Worm (Caenorhabditis elegans) whole organism, L4 larva: ENCODE results near the gene rike-1.
A peak's percentile ranks its signal among the peaks of the same experiment; 100 is the strongest.

Source experiments
- F10B5.3 ChIP-seq: sonication (generic microtip); optimal IDR thresholded peaks from 2 replicates; lab custom pipeline; 2016; ENCODE audit warnings: mild to moderate bottlenecking, missing genetic modification characterization, missing compliant biosample characterization
- F44E2.7 ChIP-seq: fragments of 200-800 bp; sonication (Bioruptor generic); IDR thresholded peaks from 2 replicates; pipeline ENCODE4 v2.1.2; 2022; ENCODE audit warnings: missing genetic modification characterization, missing compliant biosample characterization
- F49E8.2 ChIP-seq: sonication (generic microtip); optimal IDR thresholded peaks from 2 replicates; lab custom pipeline; 2016; ENCODE audit warnings: missing compliant biosample characterization, mild to moderate bottlenecking, missing genetic modification characterization, borderline replicate concordance
- R02D3.7 ChIP-seq: fragments of 150-350 bp; sonication (generic microtip); optimal IDR thresholded peaks from 3 replicates; lab custom pipeline; 2014; ENCODE audit warnings: missing biosample characterization, missing genetic modification characterization
- T20F7.1 ChIP-seq: fragments of 200-800 bp; sonication (Bioruptor generic); optimal IDR thresholded peaks from 2 replicates; lab custom pipeline; 2018; ENCODE audit warnings: mild to moderate bottlenecking, missing genetic modification characterization, missing compliant biosample characterization
- arid-1 ChIP-seq: fragments of 200-800 bp; sonication (Bioruptor generic); conservative IDR thresholded peaks from 2 replicates; pipeline ENCODE4 v1.3.6; 2022; ENCODE audit warnings: missing genetic modification reagents, missing genetic modification characterization, missing compliant biosample characterization
- ceh-28 ChIP-seq: fragments of 150-350 bp; optimal IDR thresholded peaks from 2 replicates; lab custom pipeline; 2014; ENCODE audit warnings: missing biosample characterization, missing genetic modification reagents, missing genetic modification characterization
- ceh-62 ChIP-seq: sonication (generic microtip); optimal IDR thresholded peaks from 2 replicates; lab custom pipeline; 2017; ENCODE audit warnings: missing biosample characterization, missing genetic modification characterization
- daf-16 ChIP-seq, 3 experiments: sonication (generic microtip); optimal IDR thresholded peaks; 2 replicates each; lab custom pipeline; 2016 to 2017; ENCODE audit warnings: missing genetic modification characterization in 3 of 3, missing genetic modification reagents in 3 of 3, mild to moderate bottlenecking in 2 of 3, missing compliant biosample characterization in 2 of 3, missing biosample characterization in 1 of 3, moderate library complexity in 1 of 3
- daf-8 ChIP-seq: fragments of 200-800 bp; sonication (Bioruptor generic); IDR thresholded peaks from 2 replicates; pipeline ENCODE4 v1.3.6; 2022; ENCODE audit warnings: missing genetic modification characterization, missing compliant biosample characterization
- dmd-8 ChIP-seq: fragments of 200-800 bp; sonication (Bioruptor generic); IDR thresholded peaks from 2 replicates; pipeline ENCODE4 v1.3.6; 2022; ENCODE audit warnings: missing genetic modification characterization, missing compliant biosample characterization
- dmd-9 ChIP-seq: fragments of 200-800 bp; sonication (Bioruptor generic); IDR thresholded peaks from 2 replicates; pipeline ENCODE4 v1.3.6; 2022; ENCODE audit warnings: missing genetic modification reagents, missing genetic modification characterization, missing compliant biosample characterization
- lin-1 ChIP-seq: fragments of 200-800 bp; sonication (Bioruptor generic); IDR thresholded peaks from 2 replicates; pipeline ENCODE4 v1.3.6; 2022; ENCODE audit warnings: missing genetic modification reagents, missing genetic modification characterization, missing compliant biosample characterization
- lin-29 ChIP-seq: fragments of 200-800 bp; sonication (Bioruptor generic); IDR thresholded peaks from 2 replicates; pipeline ENCODE4 v1.3.6; 2022; ENCODE audit warnings: missing genetic modification reagents, missing genetic modification characterization, missing compliant biosample characterization
- lin-38 ChIP-seq: fragments of 200-800 bp; sonication (Bioruptor generic); IDR thresholded peaks from 2 replicates; pipeline ENCODE4 v1.3.6; 2022; ENCODE audit warnings: missing genetic modification reagents, missing genetic modification characterization, missing compliant biosample characterization
- lsy-2 ChIP-seq, 2 experiments: fragments of 150-350 bp in 1 of 2; sonication (generic microtip) in 1 of 2; optimal IDR thresholded peaks; 2 replicates each; lab custom pipeline; 2014 to 2017; ENCODE audit warnings: missing biosample characterization in 2 of 2, missing genetic modification characterization in 2 of 2
- madf-5 ChIP-seq, 2 experiments: fragments of 200-800 bp; sonication (Bioruptor generic); IDR thresholded peaks; 2 replicates each; pipeline ENCODE4 v1.3.6; 2022; ENCODE audit warnings: missing compliant biosample characterization in 2 of 2, missing genetic modification characterization in 2 of 2
- mdl-1 ChIP-seq, 2 experiments: fragments of 150-350 bp in 1 of 2; sonication (generic microtip) in 1 of 2; optimal IDR thresholded peaks; 2 replicates each; lab custom pipeline; 2014 to 2017; ENCODE audit warnings: missing biosample characterization in 2 of 2, missing genetic modification characterization in 2 of 2
- mep-1 ChIP-seq: fragments of 150-350 bp; sonication (generic microtip); optimal IDR thresholded peaks from 3 replicates; lab custom pipeline; 2014; ENCODE audit warnings: missing biosample characterization, missing genetic modification characterization
- mxl-3 ChIP-seq: fragments of 200-800 bp; sonication (Bioruptor generic); optimal IDR thresholded peaks from 2 replicates; lab custom pipeline; 2018; ENCODE audit warnings: mild to moderate bottlenecking, missing genetic modification characterization, missing compliant biosample characterization
- nhr-10 ChIP-seq: fragments of 150-350 bp; optimal IDR thresholded peaks from 2 replicates; lab custom pipeline; 2014; ENCODE audit warnings: missing biosample characterization, missing genetic modification characterization
- nhr-11 ChIP-seq: fragments of 150-350 bp; optimal IDR thresholded peaks from 2 replicates; lab custom pipeline; 2014; ENCODE audit warnings: missing biosample characterization, missing genetic modification characterization
- nhr-237 ChIP-seq: sonication (generic microtip); optimal IDR thresholded peaks from 2 replicates; lab custom pipeline; 2017; ENCODE audit warnings: missing biosample characterization, missing genetic modification characterization
- nhr-25 ChIP-seq: sonication (generic microtip); optimal IDR thresholded peaks from 2 replicates; lab custom pipeline; 2017; ENCODE audit warnings: missing genetic modification characterization, mild to moderate bottlenecking, missing compliant biosample characterization, antibody characterized with exemption, moderate library complexity, borderline replicate concordance; ENCODE audit not compliant: insufficient read depth
- nhr-42 ChIP-seq: fragments of 200-800 bp; sonication (Bioruptor generic); IDR thresholded peaks from 2 replicates; pipeline ENCODE4 v1.3.6; 2022; ENCODE audit warnings: missing genetic modification characterization, missing compliant biosample characterization
- nhr-77 ChIP-seq: fragments of 150-350 bp; optimal IDR thresholded peaks from 2 replicates; lab custom pipeline; 2014; ENCODE audit warnings: missing biosample characterization, missing genetic modification characterization
- php-3 ChIP-seq: fragments of 200-800 bp; sonication (Bioruptor generic); IDR thresholded peaks from 2 replicates; pipeline ENCODE4 v1.3.6; 2022; ENCODE audit warnings: missing genetic modification reagents, missing genetic modification characterization, missing compliant biosample characterization
- rbr-2 ChIP-seq: sonication (generic microtip); optimal IDR thresholded peaks from 2 replicates; lab custom pipeline; 2016; ENCODE audit warnings: missing genotype, missing genetic modification characterization, missing compliant biosample characterization
- set-16 ChIP-seq: fragments of 200-800 bp; sonication (Bioruptor generic); IDR thresholded peaks from 2 replicates; pipeline ENCODE4 v1.3.6; 2022; ENCODE audit warnings: missing genetic modification reagents, missing genetic modification characterization, missing compliant biosample characterization
- unc-130 ChIP-seq: sonication (generic microtip); optimal IDR thresholded peaks from 2 replicates; lab custom pipeline; 2016; ENCODE audit warnings: missing genetic modification reagents, missing genetic modification characterization, missing compliant biosample characterization
- unc-39 ChIP-seq: sonication (generic microtip); optimal IDR thresholded peaks from 2 replicates; lab custom pipeline; 2017; ENCODE audit warnings: missing biosample characterization, missing genetic modification characterization
- unc-62 ChIP-seq, 3 experiments: fragments of 150-350 bp in 1 of 3; sonication (generic microtip); optimal IDR thresholded peaks in 2 of 3; peaks in 1 of 3; 1 replicate in 1 of 3; 2 replicates in 2 of 3; lab custom pipeline; 2014 to 2017; ENCODE audit warnings: missing biosample characterization in 3 of 3, missing genetic modification characterization in 3 of 3, missing genetic modification reagents in 3 of 3, missing genotype in 1 of 3
- zag-1 ChIP-seq: fragments of 150-350 bp; optimal IDR thresholded peaks from 2 replicates; lab custom pipeline; 2014; ENCODE audit warnings: missing biosample characterization, missing genetic modification characterization
- zfp-3 ChIP-seq: fragments of 200-800 bp; sonication (Bioruptor generic); conservative IDR thresholded peaks from 2 replicates; pipeline ENCODE4 v1.3.6; 2022; ENCODE audit warnings: missing genetic modification reagents, missing genetic modification characterization, missing compliant biosample characterization
- zip-2 ChIP-seq: fragments of 150-350 bp; optimal IDR thresholded peaks from 2 replicates; lab custom pipeline; 2014; ENCODE audit warnings: missing biosample characterization, missing genetic modification characterization
- ztf-7 ChIP-seq: fragments of 150-350 bp; optimal IDR thresholded peaks from 2 replicates; lab custom pipeline; 2014; ENCODE audit warnings: missing biosample characterization, missing genetic modification characterization

Gene rike-1

DNA sequence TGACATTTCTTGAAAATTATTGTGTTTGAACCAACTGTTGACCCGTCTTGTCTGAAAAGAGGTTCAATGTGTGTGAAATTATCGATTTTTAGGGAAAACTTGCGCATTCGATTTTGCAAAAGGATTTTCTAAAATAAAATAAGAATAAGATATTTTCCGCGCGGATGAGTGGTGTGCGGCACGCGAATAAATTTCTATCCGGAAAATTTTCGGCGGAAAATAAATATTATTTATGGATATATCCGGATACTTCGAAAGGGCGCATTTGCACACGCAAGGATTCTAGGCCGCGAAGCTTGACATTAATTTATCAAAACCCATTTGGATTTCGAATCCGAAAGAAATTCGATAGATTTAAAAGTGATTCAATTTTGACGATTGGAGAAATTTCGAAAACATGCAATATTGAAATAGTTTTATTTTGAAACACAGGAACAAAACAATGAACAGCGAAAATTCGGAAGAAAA lies at the start of gene rike-1:
Gene rike-1 (minus strand): TSS at position 51 of the 468 bp plus-strand sequence.
- no peak for TF ChIP-seq arid-1 (GFP tag; lab: Robert Waterston, UW)
- peak; percentile 28 for TF ChIP-seq ceh-28 (tag; lab: Kevin White, UChicago)
- TF ChIP-seq set-16, result no peak
- TF ChIP-seq mdl-1 (tag; optimal IDR thresholded peaks at IDR 0.05; lab: Kevin White, UChicago), result no peak
- TF ChIP-seq zip-2 (tag; lab: Kevin White, UChicago), result no peak
- TF ChIP-seq nhr-25 (tag; lab: Kevin White, UChicago), result no peak
- TF ChIP-seq lin-29 (GFP tag; lab: Robert Waterston, UW), result no peak
- TF ChIP-seq lsy-2 (tag; optimal IDR thresholded peaks at IDR 0.05; lab: Kevin White, UChicago), result peak in 1 of 2 experiments; percentile 24
- TF ChIP-seq mep-1 (tag; lab: Kevin White, UChicago), result peak; percentile 3
- peak; percentile 71 for TF ChIP-seq lin-38 (GFP tag; lab: Robert Waterston, UW)
- TF ChIP-seq R02D3.7 (tag; lab: Kevin White, UChicago), result no peak
- no peak for TF ChIP-seq madf-5 (GFP tag; IDR thresholded peaks at IDR 0.05; lab: Robert Waterston, UW)
- no peak for TF ChIP-seq F49E8.2 (tag; lab: Kevin White, UChicago)
- TF ChIP-seq unc-130 (GFP tag; lab: Kevin White, UChicago), result peak; percentile 22
- no peak for TF ChIP-seq dmd-9 (GFP tag; lab: Robert Waterston, UW)
- TF ChIP-seq lin-1 (GFP tag; lab: Robert Waterston, UW), result no peak
- no peak for TF ChIP-seq rbr-2

- TF ChIP-seq php-3 (GFP tag; lab: Robert Waterston, UW) (0 out of 2 replicates have a peak, but pooled peaks have one; percentile 15), ceh-62 (tag; lab: Kevin White, UChicago) (no peak), nhr-77 (tag; lab: Kevin White, UChicago) (no peak), zfp-3 (GFP tag; lab: Robert Waterston, UW) (peak; percentile 39), daf-16 (GFP tag; optimal IDR thresholded peaks at IDR 0.05; lab: Kevin White, UChicago) (no peak), daf-16 (tag; optimal IDR thresholded peaks at IDR 0.05; lab: Kevin White, UChicago) (peak; percentile 25), lin-38 (GFP tag; lab: Robert Waterston, UW) (peak; percentile 54), T20F7.1 (GFP tag; lab: Kevin White, UChicago) (peak; percentile 66)
- TF ChIP-seq, all 104 proteins: peak for 5
Measured at ce11 chrV:14594943-14595342, 49.3 kb upstream of the rike-1 start.

ce11 chrV:14594103-14594502 lies 48.4 kb upstream of the rike-1 start:
- TF ChIP-seq mxl-3 (GFP tag; lab: Kevin White, UChicago) (no peak), arid-1 (GFP tag; lab: Robert Waterston, UW) (no peak), mdl-1 (tag; optimal IDR thresholded peaks at IDR 0.05; lab: Kevin White, UChicago) (no peak), nhr-11 (tag; lab: Kevin White, UChicago) (no peak), daf-16 (GFP tag; optimal IDR thresholded peaks at IDR 0.05; lab: Kevin White, UChicago) (no peak), daf-16 (tag; optimal IDR thresholded peaks at IDR 0.05; lab: Kevin White, UChicago) (no peak), unc-39 (no peak), ztf-7 (tag; lab: Kevin White, UChicago) (no peak), unc-62 (GFP tag; optimal IDR thresholded peaks at IDR 0.05 in 1 of 2; lab: Kevin White, UChicago) (no peak), unc-62 (tag; optimal IDR thresholded peaks at IDR 0.05; lab: Kevin White, UChicago) (no peak), nhr-42 (GFP tag; lab: Robert Waterston, UW) (no peak), nhr-237 (no peak), lin-38 (GFP tag; lab: Robert Waterston, UW) (no peak), F10B5.3 (tag; lab: Kevin White, UChicago) (no peak), lsy-2 (tag; optimal IDR thresholded peaks at IDR 0.05; lab: Kevin White, UChicago) (no peak), dmd-8 (GFP tag; lab: Robert Waterston, UW) (no peak)

- no peak for TF ChIP-seq F44E2.7 (GFP tag; lab: Robert Waterston, UW)
- no peak for TF ChIP-seq daf-8
- no peak for TF ChIP-seq nhr-10 (tag; lab: Kevin White, UChicago)
- TF ChIP-seq unc-62 (GFP tag; optimal IDR thresholded peaks at IDR 0.05 in 1 of 2; lab: Kevin White, UChicago), result peak in 1 of 2 experiments; percentile 80
- no peak for TF ChIP-seq unc-62 (tag; optimal IDR thresholded peaks at IDR 0.05; lab: Kevin White, UChicago)
- no peak for TF ChIP-seq zag-1
Measured at ce11 chrV:14585351-14585750, 39.7 kb upstream of the rike-1 start, which contains the start of gene Y40H4A.2. Gene Y40H4A.2, minus strand, starts transcription at chrV:14585451.
